Worm (Caenorhabditis elegans) whole organism, mixed stage, embryonic: ENCODE measurements around the gene F47B7.4.

Experiments
- bed-3 ChIP-seq: fragments of 200-800 bp; sonication (Bioruptor generic); optimal IDR thresholded peaks from 3 replicates; lab custom pipeline; 2018; ENCODE audit warnings: mild to moderate bottlenecking, missing genetic modification characterization, moderate library complexity, missing compliant biosample characterization
- elt-1 ChIP-seq: sonication (generic microtip); optimal IDR thresholded peaks from 2 replicates; lab custom pipeline; 2017; ENCODE audit warnings: missing genetic modification characterization, mild to moderate bottlenecking, missing compliant biosample characterization, antibody characterized with exemption, moderate library complexity, borderline replicate concordance; ENCODE audit not compliant: insufficient read depth
- lsy-2 ChIP-seq: fragments of 150-350 bp; optimal IDR thresholded peaks from 2 replicates; lab custom pipeline; 2014; ENCODE audit warnings: missing biosample characterization, missing genetic modification characterization
- mab-5 ChIP-seq: fragments of 150-350 bp; optimal IDR thresholded peaks from 2 replicates; lab custom pipeline; 2014; ENCODE audit warnings: missing biosample characterization, missing genetic modification characterization
- nhr-12 ChIP-seq: fragments of 150-350 bp; optimal IDR thresholded peaks from 2 replicates; lab custom pipeline; 2014; ENCODE audit warnings: missing biosample characterization, missing genetic modification characterization
- nhr-76 ChIP-seq: sonication (generic microtip); optimal IDR thresholded peaks from 2 replicates; lab custom pipeline; 2017; ENCODE audit warnings: missing biosample characterization, missing genetic modification characterization
- pha-4 ChIP-seq: fragments of 150-350 bp; optimal IDR thresholded peaks from 2 replicates; lab custom pipeline; 2018; ENCODE audit warnings: missing biosample characterization, missing genetic modification reagents, missing genetic modification characterization
- snpc-4 ChIP-seq: fragments of 150-350 bp; optimal IDR thresholded peaks from 2 replicates; lab custom pipeline; 2014; ENCODE audit warnings: missing biosample characterization, missing genetic modification characterization
- sptf-1 ChIP-seq: sonication (generic microtip); optimal IDR thresholded peaks from 2 replicates; lab custom pipeline; 2017; ENCODE audit warnings: mild to moderate bottlenecking, missing genetic modification characterization, moderate library complexity, missing compliant biosample characterization
- unc-39 ChIP-seq: fragments of 150-350 bp; optimal IDR thresholded peaks from 2 replicates; lab custom pipeline; 2014; ENCODE audit warnings: missing biosample characterization, missing genetic modification characterization
- unc-62 ChIP-seq: fragments of 150-350 bp; optimal IDR thresholded peaks from 2 replicates; lab custom pipeline; 2014; ENCODE audit warnings: missing biosample characterization, missing genetic modification reagents, missing genetic modification characterization
- ztf-11 ChIP-seq: fragments of 150-350 bp; optimal IDR thresholded peaks from 2 replicates; lab custom pipeline; 2014; ENCODE audit warnings: missing biosample characterization, missing genetic modification characterization

DNA sequence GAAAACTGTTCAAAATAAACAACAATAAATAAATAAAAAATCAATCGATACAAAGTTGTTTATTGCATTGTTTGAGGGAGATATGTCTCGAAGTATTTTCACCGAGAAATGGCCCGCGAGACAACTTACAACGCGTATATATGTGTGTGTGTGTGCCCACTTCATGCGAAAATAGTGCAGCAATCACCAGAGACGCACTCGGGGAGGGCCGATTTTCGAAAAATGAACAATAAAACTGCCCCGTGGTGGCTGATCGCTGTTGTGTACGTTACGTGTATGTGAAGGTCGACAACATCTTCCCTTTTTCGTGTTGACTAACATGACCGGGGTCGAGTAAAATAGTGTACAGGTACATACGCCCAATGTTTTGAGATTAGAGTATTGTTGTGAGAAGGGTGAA is 22.0 kb upstream of the F47B7.4 start:
- TF ChIP-seq elt-1 (tag; lab: Kevin White, UChicago) = no peak
- TF ChIP-seq unc-62 (GFP tag; lab: Kevin White, UChicago) = no peak
- no peak for TF ChIP-seq lsy-2 (tag; lab: Kevin White, UChicago)
- TF ChIP-seq bed-3 (GFP tag; lab: Kevin White, UChicago) = no peak
- TF ChIP-seq mab-5 = no peak
- TF ChIP-seq unc-39 (tag; lab: Kevin White, UChicago) = no peak
- TF ChIP-seq snpc-4 (tag; lab: Kevin White, UChicago) = no peak
- TF ChIP-seq nhr-76 = no peak
- TF ChIP-seq ztf-11 (tag; lab: Kevin White, UChicago) = no peak
- TF ChIP-seq nhr-12 (tag; lab: Kevin White, UChicago) = no peak
- TF ChIP-seq sptf-1 (tag; lab: Kevin White, UChicago) = no peak
- TF ChIP-seq pha-4 (tag; lab: Kevin White, UChicago) = no peak
